Worm (Caenorhabditis elegans) whole organism, L2 larva: ENCODE data around the gene act-3.
A peak's percentile ranks its signal among the peaks of the same experiment; 100 is the strongest.

Experiments used
- F13H6.1 ChIP-seq: sonication (generic microtip); optimal IDR thresholded peaks from 2 replicates; lab custom pipeline; 2016; ENCODE audit warnings: missing genetic modification characterization, missing compliant biosample characterization
- R02D3.7 ChIP-seq: fragments of 150-350 bp; optimal IDR thresholded peaks from 2 replicates; lab custom pipeline; 2014; ENCODE audit warnings: missing biosample characterization, missing genetic modification characterization
- alr-1 ChIP-seq: fragments of 150-350 bp; optimal IDR thresholded peaks from 2 replicates; lab custom pipeline; 2014; ENCODE audit warnings: missing biosample characterization, missing genetic modification characterization
- aly-2 ChIP-seq: fragments of 150-350 bp; optimal IDR thresholded peaks from 2 replicates; lab custom pipeline; 2014; ENCODE audit warnings: missing biosample characterization, missing genetic modification characterization
- ama-1 ChIP-seq: fragments of 150-350 bp; optimal IDR thresholded peaks from 2 replicates; lab custom pipeline; 2018; ENCODE audit warnings: inconsistent platforms
- blmp-1 ChIP-seq: sonication (generic microtip); optimal IDR thresholded peaks from 2 replicates; lab custom pipeline; 2017; ENCODE audit warnings: missing genetic modification characterization, mild to moderate bottlenecking, missing compliant biosample characterization, antibody characterized with exemption, moderate library complexity; ENCODE audit not compliant: insufficient read depth
- ceh-16 ChIP-seq: fragments of 150-350 bp; optimal IDR thresholded peaks from 2 replicates; lab custom pipeline; 2014; ENCODE audit warnings: missing biosample characterization, missing genetic modification characterization
- crh-2 ChIP-seq: sonication (generic microtip); optimal IDR thresholded peaks from 2 replicates; lab custom pipeline; 2017; ENCODE audit warnings: missing biosample characterization, missing genetic modification characterization
- fos-1 ChIP-seq: fragments of 150-350 bp; optimal IDR thresholded peaks from 2 replicates; lab custom pipeline; 2014; ENCODE audit warnings: missing biosample characterization, missing genetic modification characterization
- lin-11 ChIP-seq: fragments of 150-350 bp; sonication (generic microtip); optimal IDR thresholded peaks from 2 replicates; lab custom pipeline; 2014; ENCODE audit warnings: missing biosample characterization, missing genetic modification characterization, inconsistent platforms, mixed read lengths
- lin-13 ChIP-seq: fragments of 150-350 bp; optimal IDR thresholded peaks from 2 replicates; lab custom pipeline; 2014; ENCODE audit warnings: missing biosample characterization, missing genetic modification reagents, missing genetic modification characterization
- lin-39 ChIP-seq: fragments of 150-350 bp; optimal IDR thresholded peaks from 2 replicates; lab custom pipeline; 2014; ENCODE audit warnings: missing biosample characterization, missing genetic modification reagents, missing genetic modification characterization
- lsy-2 ChIP-seq, 2 experiments: fragments of 150-350 bp in 1 of 2; sonication (generic microtip) in 1 of 2; optimal IDR thresholded peaks; 2 replicates each; lab custom pipeline; 2014 to 2017; ENCODE audit warnings: missing biosample characterization in 2 of 2, missing genetic modification characterization in 2 of 2
- mab-5 ChIP-seq: fragments of 150-350 bp; optimal IDR thresholded peaks from 2 replicates; lab custom pipeline; 2014; ENCODE audit warnings: missing biosample characterization, missing genetic modification characterization
- mbf-1 ChIP-seq: sonication (generic microtip); optimal IDR thresholded peaks from 2 replicates; lab custom pipeline; 2017; ENCODE audit warnings: missing biosample characterization, missing genetic modification characterization
- mdl-1 ChIP-seq, 2 experiments: fragments of 150-350 bp in 1 of 2; sonication (generic microtip) in 1 of 2; optimal IDR thresholded peaks; 2 replicates each; lab custom pipeline; 2017; ENCODE audit warnings: missing biosample characterization in 2 of 2, missing genetic modification characterization in 2 of 2
- nhr-10 ChIP-seq: sonication (generic microtip); optimal IDR thresholded peaks from 2 replicates; lab custom pipeline; 2017; ENCODE audit warnings: missing biosample characterization, missing genetic modification characterization
- nhr-11 ChIP-seq: fragments of 150-350 bp; optimal IDR thresholded peaks from 2 replicates; lab custom pipeline; 2014; ENCODE audit warnings: missing biosample characterization, missing genetic modification characterization
- nhr-12 ChIP-seq: fragments of 150-350 bp; optimal IDR thresholded peaks from 2 replicates; lab custom pipeline; 2014; ENCODE audit warnings: missing biosample characterization, missing genetic modification characterization
- nhr-129 ChIP-seq: fragments of 150-350 bp; optimal IDR thresholded peaks from 2 replicates; lab custom pipeline; 2014; ENCODE audit warnings: missing biosample characterization, missing genetic modification characterization
- nhr-21 ChIP-seq: fragments of 150-350 bp; optimal IDR thresholded peaks from 2 replicates; lab custom pipeline; 2014; ENCODE audit warnings: missing biosample characterization, missing genetic modification characterization
- nhr-23 ChIP-seq: fragments of 150-350 bp; optimal IDR thresholded peaks from 2 replicates; lab custom pipeline; 2014; ENCODE audit warnings: missing biosample characterization, missing genetic modification reagents, missing genetic modification characterization
- nhr-237 ChIP-seq: fragments of 150-350 bp; optimal IDR thresholded peaks from 2 replicates; lab custom pipeline; 2014; ENCODE audit warnings: missing biosample characterization, missing genetic modification characterization
- nhr-25 ChIP-seq: fragments of 150-350 bp; sonication (generic microtip); optimal IDR thresholded peaks from 3 replicates; lab custom pipeline; 2014; ENCODE audit warnings: missing biosample characterization, missing genetic modification characterization
- nhr-77 ChIP-seq: fragments of 150-350 bp; optimal IDR thresholded peaks from 2 replicates; lab custom pipeline; 2014; ENCODE audit warnings: missing biosample characterization, missing genetic modification characterization
- peb-1 ChIP-seq: fragments of 150-350 bp; optimal IDR thresholded peaks from 2 replicates; lab custom pipeline; 2014; ENCODE audit warnings: missing biosample characterization, missing genetic modification characterization
- sem-4 ChIP-seq: fragments of 150-350 bp; optimal IDR thresholded peaks from 2 replicates; lab custom pipeline; 2014; ENCODE audit warnings: missing biosample characterization, missing genetic modification reagents, missing genetic modification characterization
- sma-3 ChIP-seq: sonication (generic microtip); optimal IDR thresholded peaks from 2 replicates; lab custom pipeline; 2016; ENCODE audit warnings: missing genetic modification reagents, missing genetic modification characterization, missing compliant biosample characterization
- sma-9 ChIP-seq, 2 experiments: fragments of 150-350 bp in 1 of 2; sonication (generic microtip) in 1 of 2; optimal IDR thresholded peaks; 2 replicates each; lab custom pipeline; 2014 to 2016; ENCODE audit warnings: missing genetic modification characterization in 2 of 2, mild to moderate bottlenecking in 1 of 2, missing biosample characterization in 1 of 2, missing compliant biosample characterization in 1 of 2, missing genetic modification reagents in 1 of 2, moderate library complexity in 1 of 2
- unc-55 ChIP-seq: fragments of 150-350 bp; sonication (generic microtip); optimal IDR thresholded peaks from 3 replicates; lab custom pipeline; 2014; ENCODE audit warnings: missing biosample characterization, missing genetic modification reagents, missing genetic modification characterization
- zag-1 ChIP-seq: fragments of 150-350 bp; optimal IDR thresholded peaks from 2 replicates; lab custom pipeline; 2014; ENCODE audit warnings: missing biosample characterization, missing genetic modification characterization
- ztf-1 ChIP-seq: fragments of 200-800 bp; sonication (Bioruptor generic); conservative IDR thresholded peaks from 2 replicates; pipeline ENCODE4 v1.3.6; 2022; ENCODE audit warnings: missing genetic modification characterization, missing compliant biosample characterization
- ztf-11 ChIP-seq: sonication (generic microtip); optimal IDR thresholded peaks from 2 replicates; lab custom pipeline; 2017; ENCODE audit warnings: missing biosample characterization, missing genetic modification characterization
- ztf-4 ChIP-seq: fragments of 150-350 bp; optimal IDR thresholded peaks from 2 replicates; lab custom pipeline; 2014; ENCODE audit warnings: missing biosample characterization, missing genetic modification characterization

The act-3 gene

DNA sequence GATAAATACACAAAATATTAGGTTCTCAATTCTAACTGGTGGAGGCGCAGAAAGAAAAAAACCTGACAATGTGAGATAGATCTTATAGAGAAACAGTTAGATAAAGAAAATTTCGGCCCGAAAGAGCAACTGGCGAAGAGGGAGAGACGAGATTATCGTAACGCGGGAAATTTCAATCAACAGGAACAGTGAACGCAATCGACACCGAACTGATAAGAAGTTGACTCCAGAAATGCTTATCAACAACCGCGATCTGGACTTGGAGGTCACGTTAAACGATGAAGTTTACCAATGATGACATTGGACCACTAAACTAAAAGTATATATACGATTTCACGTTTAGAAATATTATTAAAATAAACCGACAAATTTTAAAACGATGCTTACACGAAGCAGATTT lies 2.1 kb upstream of the act-3 start (continued):
- no peak for TF ChIP-seq mab-5
- peak; percentile 77 for TF ChIP-seq ztf-4
- no peak for TF ChIP-seq alr-1 (tag; lab: Kevin White, UChicago)
- no peak for TF ChIP-seq peb-1 (tag; lab: Kevin White, UChicago)
- no peak for TF ChIP-seq lin-39
- peak in 1 of 2 experiments; percentile 40 for TF ChIP-seq lsy-2 (tag; optimal IDR thresholded peaks at IDR 0.05; lab: Kevin White, UChicago)
- TF ChIP-seq blmp-1 (tag; lab: Kevin White, UChicago): no peak
- no peak for TF ChIP-seq nhr-11
- TF ChIP-seq mdl-1 (tag; optimal IDR thresholded peaks at IDR 0.05; lab: Kevin White, UChicago): no peak
- TF ChIP-seq sma-9 (GFP tag; optimal IDR thresholded peaks at IDR 0.05; lab: Kevin White, UChicago): peak; percentile 25
- no peak for TF ChIP-seq sma-9 (tag; optimal IDR thresholded peaks at IDR 0.05; lab: Kevin White, UChicago)
- TF ChIP-seq sma-3: no peak
- no peak for TF ChIP-seq F13H6.1 (tag; lab: Kevin White, UChicago)

ce11 chrV:11076028-11076402 lies 1.7 kb upstream of the act-3 start:
- no peak for TF ChIP-seq nhr-12 (tag; lab: Kevin White, UChicago)
- TF ChIP-seq sem-4 (tag; lab: Kevin White, UChicago): peak; percentile 41
- no peak for TF ChIP-seq mdl-1 (tag; optimal IDR thresholded peaks at IDR 0.05; lab: Kevin White, UChicago)
- peak; percentile 15 for TF ChIP-seq sma-3
- no peak for TF ChIP-seq fos-1 (tag; lab: Kevin White, UChicago)
- TF ChIP-seq zag-1: no peak
- TF ChIP-seq R02D3.7 (tag; lab: Kevin White, UChicago): no peak

DNA sequence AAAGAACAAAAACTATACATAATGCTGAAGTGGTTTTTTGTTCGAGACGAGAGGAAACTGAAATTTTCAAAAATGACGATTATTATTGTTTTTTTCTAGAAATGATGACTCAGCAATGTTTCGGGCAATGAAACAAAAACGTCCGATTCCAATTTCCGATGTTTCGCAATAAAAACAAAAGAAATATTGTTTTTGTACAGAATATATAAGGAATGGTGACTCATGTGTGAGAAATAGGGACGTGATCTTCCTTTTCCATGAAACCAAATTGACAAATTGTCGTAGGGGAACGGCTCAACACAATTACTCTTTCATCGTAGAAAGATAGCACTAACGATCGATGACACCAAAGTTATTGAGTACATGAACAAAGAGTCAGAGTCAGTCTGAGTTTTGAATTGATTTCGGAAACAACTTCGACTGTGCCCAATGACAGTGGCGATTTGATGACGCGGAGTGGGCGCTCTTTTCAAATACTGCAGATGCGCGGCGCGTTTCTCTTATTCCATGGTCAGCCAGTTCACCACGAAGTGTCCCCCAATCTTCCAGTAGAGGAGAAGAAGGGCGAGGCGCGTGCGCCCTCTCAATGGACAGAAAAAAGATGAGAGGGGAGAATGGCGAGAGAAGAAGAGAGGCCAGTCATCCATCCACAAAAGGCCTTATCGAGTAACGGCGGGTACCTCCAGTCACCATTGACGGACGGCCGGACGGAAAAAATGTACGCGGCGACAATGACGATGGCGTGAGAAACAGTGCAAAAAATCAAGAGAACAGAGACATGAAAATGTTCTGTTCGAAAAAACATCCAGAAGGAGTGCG lies 1.1 kb upstream of the act-3 start:
- TF ChIP-seq unc-55 (GFP tag; lab: Kevin White, UChicago) (peak; percentile 12), ceh-16 (tag; lab: Kevin White, UChicago) (no peak), nhr-11 (no peak), nhr-25 (tag; lab: Kevin White, UChicago) (peak; percentile 22), nhr-77 (no peak), fos-1 (tag; lab: Kevin White, UChicago) (peak; percentile 41), mdl-1 (tag; optimal IDR thresholded peaks at IDR 0.05; lab: Kevin White, UChicago) (peak; percentile 41 to 51), peb-1 (tag; lab: Kevin White, UChicago) (no peak), lin-13 (GFP tag; lab: Kevin White, UChicago) (no peak), F13H6.1 (tag; lab: Kevin White, UChicago) (peak; percentile 10), nhr-21 (peak; percentile 4), sma-3 (no peak), nhr-129 (tag; lab: Kevin White, UChicago) (peak; percentile 31), nhr-10 (tag; lab: Kevin White, UChicago) (no peak), aly-2 (no peak), nhr-237 (tag; lab: Kevin White, UChicago) (no peak), crh-2 (tag; lab: Kevin White, UChicago) (no peak)

DNA sequence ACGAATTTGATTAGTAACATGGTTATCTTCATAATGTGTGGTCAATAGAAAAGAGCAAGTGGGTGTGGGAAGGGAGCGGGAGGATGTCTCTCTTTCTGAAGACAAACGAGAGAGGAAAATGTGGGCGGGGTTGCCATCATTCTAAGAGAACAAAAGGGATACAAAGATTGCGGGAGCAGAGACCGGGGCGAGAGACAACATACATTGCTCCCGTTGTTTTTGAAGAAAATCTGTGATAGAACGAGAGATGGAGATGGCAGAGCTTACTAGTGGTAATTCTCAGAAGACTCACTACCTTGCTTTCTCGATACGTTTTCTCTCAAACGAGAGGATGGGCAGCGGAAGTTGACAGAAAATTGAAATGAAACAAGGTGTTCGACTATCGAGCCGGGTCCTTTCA lies 944 bp downstream of the act-3 start:
- TF ChIP-seq sma-9 (GFP tag; optimal IDR thresholded peaks at IDR 0.05; lab: Kevin White, UChicago): peak; percentile 25
- no peak for TF ChIP-seq sma-9 (tag; optimal IDR thresholded peaks at IDR 0.05; lab: Kevin White, UChicago)
- TF ChIP-seq mab-5: no peak
- TF ChIP-seq mbf-1 (tag; lab: Kevin White, UChicago): no peak
- TF ChIP-seq nhr-129 (tag; lab: Kevin White, UChicago): peak; percentile 20
- TF ChIP-seq ztf-1 (GFP tag; lab: Robert Waterston, UW): no peak
- TF ChIP-seq nhr-77: no peak
- no peak for TF ChIP-seq ama-1 (lab: Kevin White, UChicago)

DNA sequence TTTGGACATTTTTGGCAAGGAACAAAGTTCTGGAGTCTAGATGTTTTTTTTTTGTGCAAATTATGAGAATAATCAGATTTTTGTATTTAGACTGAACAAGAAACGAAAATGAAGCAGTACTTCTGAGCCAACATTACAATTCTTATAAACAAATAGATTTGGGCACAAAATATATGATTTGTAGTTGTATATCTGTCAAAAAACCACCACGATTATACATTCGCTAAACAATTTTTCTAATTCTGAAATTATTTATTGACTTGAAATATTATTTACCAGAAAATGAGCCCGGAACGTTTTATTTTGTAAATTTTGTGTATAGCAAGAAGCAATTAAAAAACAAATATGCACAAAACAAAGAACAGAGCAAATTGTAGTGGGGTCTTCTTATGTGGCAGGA lies 2.8 kb downstream of the act-3 start:
- no peak for TF ChIP-seq ztf-1 (GFP tag; lab: Robert Waterston, UW)
- TF ChIP-seq nhr-21: no peak
- no peak for TF ChIP-seq nhr-10 (tag; lab: Kevin White, UChicago)
- TF ChIP-seq mab-5: no peak
- no peak for TF ChIP-seq sma-9 (GFP tag; optimal IDR thresholded peaks at IDR 0.05; lab: Kevin White, UChicago)
- TF ChIP-seq sma-9 (tag; optimal IDR thresholded peaks at IDR 0.05; lab: Kevin White, UChicago): no peak
- TF ChIP-seq nhr-23 (tag; lab: Kevin White, UChicago): no peak
- TF ChIP-seq lsy-2 (tag; optimal IDR thresholded peaks at IDR 0.05; lab: Kevin White, UChicago): no peak
- no peak for TF ChIP-seq lin-11 (tag; lab: Kevin White, UChicago)
- no peak for TF ChIP-seq lin-13 (GFP tag; lab: Kevin White, UChicago)
- TF ChIP-seq nhr-77: no peak
- no peak for TF ChIP-seq crh-2 (tag; lab: Kevin White, UChicago)
- no peak for TF ChIP-seq ztf-11 (tag; lab: Kevin White, UChicago)
